Worm (Caenorhabditis elegans): Measurements from ENCODE around the gene toc-1.

DNA sequence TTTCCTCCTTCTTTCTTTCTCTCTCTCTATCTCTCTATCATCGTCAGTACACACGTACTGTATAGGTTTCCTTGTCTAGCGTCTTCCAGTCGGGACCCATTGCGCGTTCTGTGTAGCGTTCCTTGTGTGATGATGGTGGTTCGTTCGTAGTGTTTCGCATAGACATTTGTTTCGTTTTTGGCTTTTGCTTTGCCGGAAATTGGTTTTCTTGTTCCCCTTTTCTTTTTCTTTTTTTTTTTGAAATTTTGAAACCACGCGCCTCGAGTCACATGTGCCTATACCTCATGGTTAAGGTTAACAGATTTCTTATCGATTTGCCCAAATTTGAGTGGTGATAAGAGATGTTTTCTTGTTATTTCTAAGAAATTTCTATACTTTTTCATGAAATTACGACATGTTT is 43.6 kb downstream of the toc-1 start:
- TF ChIP-seq unc-62 (GFP tag; optimal IDR thresholded peaks at IDR 0.05) (no peak), snpc-4 (tag; optimal IDR thresholded peaks at IDR 0.05) (no peak), F13H6.1 (tag; optimal IDR thresholded peaks at IDR 0.05) (no peak), unc-55 (GFP tag; optimal IDR thresholded peaks at IDR 0.05) (no peak), lin-39 (tag; optimal IDR thresholded peaks at IDR 0.05) (no peak), nhr-237 (tag; optimal IDR thresholded peaks at IDR 0.05) (no peak), dmd-4 (tag; optimal IDR thresholded peaks at IDR 0.05) (no peak)

Measured in whole organism, L2 larva.